Fruit fly (Drosophila melanogaster): Measurements from ENCODE around the gene CG13305.
A peak's percentile ranks its signal among the peaks of the same experiment; 100 is the strongest.

The CG13305 gene

DNA sequence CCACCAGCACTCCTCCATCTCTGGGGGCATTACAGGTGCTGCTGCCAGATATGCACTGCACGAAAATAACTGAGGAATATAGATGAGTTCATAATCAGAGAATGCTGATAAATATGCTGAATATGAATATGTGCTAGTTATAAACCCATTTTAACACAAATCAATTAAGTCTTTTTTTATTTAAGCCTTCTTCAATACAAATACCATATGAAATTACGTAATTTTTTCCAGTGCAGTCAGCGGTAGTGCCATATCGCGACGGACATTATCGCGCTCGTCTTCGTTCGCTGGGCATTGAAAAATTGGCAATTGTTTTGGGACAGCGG lies 10.8 kb upstream of the CG13305 start:
- TF ChIP-seq CG8301 (tag; optimal IDR thresholded peaks at IDR 0.05) (peak; percentile 47), CG32121 (GFP tag; IDR thresholded peaks at IDR 0.05) (peak; percentile 81), fd96Ca (GFP tag; IDR thresholded peaks at IDR 0.05) (peak; percentile 68; the same call in 2 of the 3 replicates), CG14655 (GFP tag; optimal IDR thresholded peaks at IDR 0.05) (peak; percentile 62), Pif1B (GFP tag; optimal IDR thresholded peaks at IDR 0.05) (peak; percentile 84), Snoo (tag; optimal IDR thresholded peaks at IDR 0.05) (peak; percentile 82), rn (GFP tag; IDR thresholded peaks at IDR 0.05) (peak; percentile 47; the same call in 1 of the 2 replicates), CG10348 (GFP tag; IDR thresholded peaks at IDR 0.05) (no peak), CG34367 (tag; optimal IDR thresholded peaks at IDR 0.05) (peak; percentile 78), CG15710 (tag; optimal IDR thresholded peaks at IDR 0.05) (peak; percentile 91), gl (tag; optimal IDR thresholded peaks at IDR 0.05) (peak; percentile 80), D1 (tag; optimal IDR thresholded peaks at IDR 0.05) (peak; percentile 85), Ets98B (GFP tag; IDR thresholded peaks at IDR 0.05) (peak; percentile 53; the same call in 1 of the 2 replicates), Pif1A (GFP tag; optimal IDR thresholded peaks at IDR 0.05) (peak; percentile 88), CG9948 (tag; optimal IDR thresholded peaks at IDR 0.05) (peak; percentile 85), CG17806 (tag; optimal IDR thresholded peaks at IDR 0.05) (peak; percentile 89), CG8159 (tag; optimal IDR thresholded peaks at IDR 0.05) (peak; percentile 95), CG4496 (GFP tag; IDR thresholded peaks at IDR 0.05) (peak; percentile 88), CG12605 (GFP tag; IDR thresholded peaks at IDR 0.05) (no peak), EcR (GFP tag; optimal IDR thresholded peaks at IDR 0.05) (peak; percentile 85), CG13204 (GFP tag; optimal IDR thresholded peaks at IDR 0.05) (peak; percentile 94)

dm6 chr3L:8656725-8657428 lies 10.3 kb upstream of the CG13305 start:
- TF ChIP-seq CG12605 (GFP tag; IDR thresholded peaks at IDR 0.05), result no peak
- TF ChIP-seq Pif1A (GFP tag; optimal IDR thresholded peaks at IDR 0.05), result peak; percentile 87
- peak; percentile 89 for TF ChIP-seq CG15710 (tag; optimal IDR thresholded peaks at IDR 0.05)
- TF ChIP-seq CG8159 (tag; optimal IDR thresholded peaks at IDR 0.05), result peak; percentile 92
- peak; percentile 49 for TF ChIP-seq CG9948 (tag; optimal IDR thresholded peaks at IDR 0.05)
- TF ChIP-seq gl (tag; optimal IDR thresholded peaks at IDR 0.05), result no peak
- TF ChIP-seq fd96Ca (GFP tag; IDR thresholded peaks at IDR 0.05), result no peak
- TF ChIP-seq CG32121 (GFP tag; IDR thresholded peaks at IDR 0.05), result no peak
- peak; percentile 90 for TF ChIP-seq Pif1B (GFP tag; optimal IDR thresholded peaks at IDR 0.05)
- no peak for TF ChIP-seq Ets98B (GFP tag; IDR thresholded peaks at IDR 0.05)
- no peak for TF ChIP-seq CG13204 (GFP tag; optimal IDR thresholded peaks at IDR 0.05)
- peak; percentile 42 for TF ChIP-seq CG34367 (tag; optimal IDR thresholded peaks at IDR 0.05)
- TF ChIP-seq CG17806 (tag; optimal IDR thresholded peaks at IDR 0.05), result peak; percentile 51
- no peak for TF ChIP-seq rn (GFP tag; IDR thresholded peaks at IDR 0.05)
- no peak for TF ChIP-seq CG8301 (tag; optimal IDR thresholded peaks at IDR 0.05)
- no peak for TF ChIP-seq CG10348 (GFP tag; IDR thresholded peaks at IDR 0.05)
- TF ChIP-seq Snoo (tag; optimal IDR thresholded peaks at IDR 0.05), result peak; percentile 86
- no peak for TF ChIP-seq EcR (GFP tag; optimal IDR thresholded peaks at IDR 0.05)
- no peak for TF ChIP-seq CG4496 (GFP tag; IDR thresholded peaks at IDR 0.05)
- peak; percentile 29 for TF ChIP-seq D1 (tag; optimal IDR thresholded peaks at IDR 0.05)

DNA sequence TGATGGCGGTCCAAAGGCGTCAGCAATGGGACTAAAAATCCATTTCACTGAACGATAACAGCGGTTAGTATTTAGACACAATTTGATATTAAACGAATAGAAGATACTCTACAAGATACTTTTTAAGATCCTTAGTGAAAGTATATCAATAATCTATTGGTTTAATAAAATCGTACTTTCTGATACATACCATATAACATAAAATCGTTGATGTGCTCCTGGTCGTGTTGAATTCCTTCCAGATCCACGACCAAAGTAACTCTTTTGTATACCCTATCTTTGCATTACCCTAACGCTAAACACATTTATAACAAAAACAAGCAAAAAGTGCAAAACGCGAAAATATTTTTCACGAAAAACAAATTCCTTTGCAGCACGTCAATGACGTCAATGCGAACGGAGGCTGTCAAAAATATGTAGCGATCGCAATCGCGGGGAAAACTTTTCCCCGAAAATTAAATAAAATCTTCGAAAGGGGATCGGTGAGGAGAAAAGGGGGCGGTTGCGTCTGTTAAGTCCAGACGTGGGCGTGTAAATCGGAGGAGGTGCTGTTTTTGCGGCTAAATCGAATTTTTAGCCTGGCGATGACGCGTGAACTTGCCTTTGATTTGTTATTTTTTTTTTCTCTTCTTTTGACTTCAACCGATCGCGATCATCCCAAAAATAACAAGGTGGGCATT lies 8.7 kb upstream of the CG13305 start:
- TF ChIP-seq CG10348 (GFP tag; IDR thresholded peaks at IDR 0.05) (no peak), CG9948 (tag; optimal IDR thresholded peaks at IDR 0.05) (no peak), CG4496 (GFP tag; IDR thresholded peaks at IDR 0.05) (no peak), EcR (GFP tag; optimal IDR thresholded peaks at IDR 0.05) (no peak), CG14655 (GFP tag; optimal IDR thresholded peaks at IDR 0.05) (no peak), Ets98B (GFP tag; IDR thresholded peaks at IDR 0.05) (no peak), D1 (tag; optimal IDR thresholded peaks at IDR 0.05) (no peak), CG15710 (tag; optimal IDR thresholded peaks at IDR 0.05) (no peak), CG12605 (GFP tag; IDR thresholded peaks at IDR 0.05) (no peak), Snoo (tag; optimal IDR thresholded peaks at IDR 0.05) (no peak), Pif1A (GFP tag; optimal IDR thresholded peaks at IDR 0.05) (no peak), CG8159 (tag; optimal IDR thresholded peaks at IDR 0.05) (no peak), CG8301 (tag; optimal IDR thresholded peaks at IDR 0.05) (no peak), fd96Ca (GFP tag; IDR thresholded peaks at IDR 0.05) (no peak), gl (tag; optimal IDR thresholded peaks at IDR 0.05) (no peak), rn (GFP tag; IDR thresholded peaks at IDR 0.05) (no peak), Pif1B (GFP tag; optimal IDR thresholded peaks at IDR 0.05) (no peak)

DNA sequence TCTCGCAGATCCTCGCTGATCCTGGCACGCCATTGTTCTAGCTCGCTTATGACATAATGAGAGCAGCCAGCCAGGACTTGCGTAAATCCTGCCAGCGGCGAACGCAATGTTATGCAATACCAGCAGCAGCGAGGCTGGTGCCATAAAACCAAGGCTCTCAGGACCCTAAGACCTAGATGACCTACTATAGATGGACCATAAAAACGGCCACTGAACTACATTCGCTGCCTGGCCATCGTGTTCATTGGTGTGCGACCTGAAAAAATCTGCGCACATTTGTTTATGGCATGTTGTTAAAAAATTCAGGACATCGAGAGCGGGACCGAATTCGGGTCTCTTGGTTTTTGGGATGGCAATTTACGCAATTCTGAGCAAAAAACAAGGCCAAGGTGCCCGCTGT lies 7.0 kb upstream of the CG13305 start:
- TF ChIP-seq CG8159 (tag; optimal IDR thresholded peaks at IDR 0.05), result no peak

DNA sequence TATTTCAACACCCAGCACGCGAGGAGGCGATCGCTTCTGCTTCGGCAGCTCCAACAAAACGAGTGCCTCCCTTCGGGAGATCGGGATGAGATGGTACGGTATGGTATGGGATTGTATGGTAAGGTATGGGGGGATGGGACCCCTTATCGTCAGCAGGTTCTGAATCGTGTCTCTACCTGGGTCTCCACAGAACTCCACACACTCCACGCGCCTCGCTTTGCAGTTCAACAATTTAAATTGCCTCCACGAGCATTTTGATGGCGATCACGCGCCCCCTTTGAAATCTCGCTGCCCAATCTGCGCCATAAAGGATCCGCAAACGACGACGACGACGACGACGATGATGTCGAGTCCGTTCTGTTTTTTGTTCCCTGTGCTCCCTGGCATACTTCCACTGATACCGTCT lies 6.0 kb upstream of the CG13305 start:
- no peak for TF ChIP-seq CG8301 (tag; optimal IDR thresholded peaks at IDR 0.05)
- TF ChIP-seq CG4496 (GFP tag; IDR thresholded peaks at IDR 0.05), result peak; percentile 50; the same call in 1 of the 3 replicates
- TF ChIP-seq gl (tag; optimal IDR thresholded peaks at IDR 0.05), result peak; percentile 11
- no peak for TF ChIP-seq CG32121 (GFP tag; IDR thresholded peaks at IDR 0.05)
- TF ChIP-seq Pif1A (GFP tag; optimal IDR thresholded peaks at IDR 0.05), result no peak
- TF ChIP-seq CG13204 (GFP tag; optimal IDR thresholded peaks at IDR 0.05), result peak; percentile 86
- peak; percentile 86 for TF ChIP-seq EcR (GFP tag; optimal IDR thresholded peaks at IDR 0.05)
- TF ChIP-seq Pif1B (GFP tag; optimal IDR thresholded peaks at IDR 0.05), result no peak

Measured in whole organism, pupa.